Fruit fly (Drosophila melanogaster) whole organism, adult: Measurements from ENCODE around the gene CG31559.

Source experiments
- CG11617 ChIP-seq: fragments of 200-800 bp; sonication (Bioruptor generic); optimal IDR thresholded peaks from 2 replicates; lab custom pipeline; 2017; ENCODE audit warnings: mild to moderate bottlenecking, missing biosample characterization, missing genetic modification reagents, missing genetic modification characterization
- CG12768 ChIP-seq: fragments of 200-800 bp; sonication (Bioruptor generic); optimal IDR thresholded peaks from 2 replicates; lab custom pipeline; 2017; ENCODE audit warnings: missing biosample characterization, missing genetic modification characterization, mild to moderate bottlenecking, moderate library complexity, missing genetic modification reagents
- CG14711 ChIP-seq: fragments of 200-800 bp; sonication (Bioruptor generic); optimal IDR thresholded peaks from 2 replicates; lab custom pipeline; 2018; ENCODE audit warnings: missing biosample characterization, mild to moderate bottlenecking, missing genetic modification characterization, moderate library complexity
- CG1620 ChIP-seq: fragments of 200-800 bp; sonication (Bioruptor generic); optimal IDR thresholded peaks from 2 replicates; lab custom pipeline; 2016; ENCODE audit warnings: missing biosample characterization, missing genetic modification characterization
- CG33017 ChIP-seq: fragments of 200-800 bp; sonication (Bioruptor generic); optimal IDR thresholded peaks from 2 replicates; lab custom pipeline; 2018; ENCODE audit warnings: missing biosample characterization, mild to moderate bottlenecking, missing genetic modification characterization, moderate library complexity
- CG5204 ChIP-seq: fragments of 200-800 bp; sonication (Bioruptor generic); optimal IDR thresholded peaks from 2 replicates; lab custom pipeline; 2016; ENCODE audit warnings: missing biosample characterization, missing genetic modification characterization
- CG7045 ChIP-seq: fragments of 200-800 bp; sonication (Bioruptor generic); optimal IDR thresholded peaks from 2 replicates; lab custom pipeline; 2017; ENCODE audit warnings: missing biosample characterization, mild to moderate bottlenecking, missing genetic modification characterization
- CG7101 ChIP-seq: fragments of 200-800 bp; sonication (Bioruptor generic); optimal IDR thresholded peaks from 2 replicates; lab custom pipeline; 2018; ENCODE audit warnings: missing biosample characterization, mild to moderate bottlenecking, missing genetic modification characterization, moderate library complexity
- Clk ChIP-seq: fragments of 200-800 bp; sonication (Bioruptor generic); optimal IDR thresholded peaks from 2 replicates; lab custom pipeline; 2017; ENCODE audit warnings: missing biosample characterization, missing genetic modification characterization
- Crg-1 ChIP-seq: fragments of 200-800 bp; sonication (Bioruptor generic); optimal IDR thresholded peaks from 2 replicates; lab custom pipeline; 2016; ENCODE audit warnings: missing biosample characterization, missing genetic modification characterization
- Hr96 ChIP-seq: fragments of 200-800 bp; sonication (Bioruptor generic); optimal IDR thresholded peaks from 2 replicates; lab custom pipeline; 2016; ENCODE audit warnings: missing biosample characterization, missing genetic modification characterization
- Mnt ChIP-seq: fragments of 200-800 bp; sonication (Bioruptor generic); optimal IDR thresholded peaks from 2 replicates; lab custom pipeline; 2016; ENCODE audit warnings: missing biosample characterization, mild to moderate bottlenecking, missing genetic modification characterization
- bab1 ChIP-seq: fragments of 200-800 bp; sonication (Bioruptor generic); optimal IDR thresholded peaks from 3 replicates; lab custom pipeline; 2019; ENCODE audit warnings: missing biosample characterization, mild to moderate bottlenecking, missing genetic modification characterization, moderate library complexity
- cic ChIP-seq: fragments of 200-800 bp; sonication (Bioruptor generic); optimal IDR thresholded peaks from 2 replicates; lab custom pipeline; 2017; ENCODE audit warnings: missing biosample characterization, mild to moderate bottlenecking, missing genetic modification characterization, moderate library complexity
- cnc ChIP-seq, 2 experiments: fragments of >200 bp; optimal IDR thresholded peaks; 2 replicates each; lab custom pipeline; 2017
- kay ChIP-seq: fragments of 200-800 bp; sonication (Bioruptor generic); peaks from one replicate; lab custom pipeline; 2016; ENCODE audit warnings: missing biosample characterization, missing genetic modification characterization, borderline replicate concordance
- pad ChIP-seq: fragments of 200-800 bp; sonication (Bioruptor generic); optimal IDR thresholded peaks from 3 replicates; lab custom pipeline; 2017; ENCODE audit warnings: missing biosample characterization, missing genetic modification characterization, mild to moderate bottlenecking, moderate library complexity, missing genetic modification reagents
- tj ChIP-seq: fragments of 200-800 bp; sonication (Bioruptor generic); optimal IDR thresholded peaks from 3 replicates; lab custom pipeline; 2017; ENCODE audit warnings: missing biosample characterization, mild to moderate bottlenecking, missing genetic modification characterization, moderate library complexity
- toe ChIP-seq: fragments of 200-800 bp; sonication (Bioruptor generic); optimal IDR thresholded peaks from 2 replicates; lab custom pipeline; 2016; ENCODE audit warnings: missing biosample characterization, missing genetic modification characterization

CG31559 gene

DNA sequence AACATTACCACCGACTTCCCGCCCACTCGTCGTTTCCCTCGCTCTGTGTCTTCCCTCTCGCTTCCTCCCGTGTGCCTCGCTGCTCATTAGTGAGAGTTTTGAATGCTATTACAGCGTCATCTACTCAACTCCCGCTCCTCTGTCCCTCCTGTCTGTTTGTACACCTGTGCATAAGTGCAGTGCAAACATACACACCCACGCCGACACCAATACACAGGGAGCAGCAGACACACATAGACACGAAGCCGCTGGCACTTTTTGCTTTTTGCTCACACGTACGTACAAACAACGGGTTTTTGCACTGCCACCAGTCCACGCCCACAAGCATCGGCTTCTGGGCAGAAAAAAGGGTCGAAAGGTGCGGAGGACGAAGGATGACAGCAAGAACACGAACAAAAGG, 15.3 kb downstream of the CG31559 start:
- TF ChIP-seq tj (GFP tag; lab: Kevin White, UChicago) (no peak), kay (GFP tag; lab: Kevin White, UChicago) (no peak), Crg-1 (GFP tag; lab: Kevin White, UChicago) (no peak), CG11617 (GFP tag; lab: Kevin White, UChicago) (no peak), CG33017 (tag; lab: Kevin White, UChicago) (no peak)

DNA sequence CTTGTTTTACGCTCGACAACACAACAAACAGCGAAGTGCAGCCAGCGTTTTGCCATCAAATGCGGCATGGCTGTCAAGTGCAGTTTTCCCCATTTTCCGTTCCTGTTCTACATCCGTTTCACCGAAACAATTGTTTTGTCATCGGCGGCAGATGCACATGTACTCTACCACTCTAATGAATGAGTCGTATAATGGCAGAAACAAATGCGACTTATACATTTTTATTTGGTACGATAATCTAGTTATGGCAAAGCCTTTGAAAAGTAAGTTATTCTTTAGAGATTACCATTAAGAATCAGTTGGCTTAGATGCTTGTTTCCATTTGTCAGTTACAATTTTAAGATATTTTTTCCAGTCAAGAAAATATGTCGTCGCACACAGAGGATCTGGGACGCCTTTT, 34.7 kb downstream of the CG31559 start, which contains the start of gene Vha14-2:
Gene Vha14-2, plus strand, starts transcription at position 301 of the 400 bp plus-strand sequence.
- no peak for TF ChIP-seq CG33017 (tag; lab: Kevin White, UChicago)
- TF ChIP-seq toe: no peak
- TF ChIP-seq pad (GFP tag; lab: Kevin White, UChicago): no peak
- no peak for TF ChIP-seq CG12768
- no peak for TF ChIP-seq Mnt

DNA sequence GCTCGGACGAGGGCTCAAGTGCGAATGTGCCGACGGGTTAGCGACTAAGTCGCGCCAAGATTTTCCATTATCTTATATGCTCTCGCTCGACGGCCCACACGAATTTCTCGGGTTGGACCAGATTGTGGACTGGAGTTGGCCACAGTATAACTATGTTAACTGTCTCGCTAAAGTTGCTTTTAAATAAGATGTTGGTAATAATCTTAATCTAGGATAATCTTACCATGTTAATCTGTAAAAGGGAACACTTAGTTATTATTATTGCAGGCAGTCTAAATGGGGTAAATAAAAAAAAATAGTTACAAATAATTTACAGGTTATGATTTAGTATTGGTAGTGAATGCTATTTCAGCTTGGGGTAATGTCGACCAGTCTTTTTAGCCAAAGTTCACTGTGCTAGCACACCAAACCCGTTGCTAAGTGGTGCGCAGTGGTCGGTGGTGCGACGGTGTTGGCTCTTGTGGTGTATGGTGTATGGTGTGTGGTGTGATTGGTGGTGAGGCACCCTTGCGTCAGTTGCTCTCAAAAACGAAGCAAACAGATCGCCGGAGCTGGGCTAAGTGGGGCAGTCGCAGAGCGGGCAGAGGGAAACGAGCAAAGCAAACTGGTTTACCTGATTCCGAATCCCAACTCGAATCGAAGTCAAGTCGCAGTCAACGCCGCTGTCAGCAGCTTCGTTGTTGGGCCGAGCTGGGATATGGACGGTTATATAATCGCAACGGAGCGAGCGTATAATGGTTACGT, 44.6 kb downstream of the CG31559 start, which contains the start of gene Obp83g:
Gene Obp83g, minus strand, starts transcription at position 51 of the 744 bp plus-strand sequence.
- TF ChIP-seq Clk (GFP tag; lab: Kevin White, UChicago): no peak
- TF ChIP-seq cic (GFP tag; lab: Kevin White, UChicago): no peak
- no peak for TF ChIP-seq kay (GFP tag; lab: Kevin White, UChicago)
- TF ChIP-seq CG7101 (tag; lab: Kevin White, UChicago): no peak
- no peak for TF ChIP-seq bab1 (GFP tag; lab: Kevin White, UChicago)
- no peak for TF ChIP-seq CG11617 (GFP tag; lab: Kevin White, UChicago)
- no peak for TF ChIP-seq CG33017 (tag; lab: Kevin White, UChicago)
- no peak for TF ChIP-seq CG1620

DNA sequence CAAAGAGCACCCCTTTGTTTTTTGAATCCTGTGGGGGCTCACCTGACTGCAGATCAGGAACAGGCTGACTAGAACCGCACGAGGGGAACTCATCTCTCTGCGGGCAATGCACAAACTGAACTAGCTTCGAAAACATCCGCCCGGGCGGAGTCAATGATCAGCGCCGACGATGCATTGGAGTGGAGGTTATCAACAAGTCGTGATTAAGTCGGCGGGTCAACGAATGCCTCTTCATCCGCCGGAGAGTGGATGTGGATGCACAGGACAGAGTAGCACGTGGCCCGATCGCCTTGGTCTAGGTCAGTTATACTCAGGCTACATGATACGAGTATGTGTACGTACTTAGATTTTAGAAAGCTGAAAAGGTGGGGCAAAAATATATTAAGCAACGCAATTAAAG, 46.1 kb downstream of the CG31559 start, which contains the start of gene Obp83ef:
Gene Obp83ef, minus strand, starts transcription at position 119 of the 400 bp plus-strand sequence.
- TF ChIP-seq CG12768 (no peak), CG5204 (no peak), Mnt (no peak), CG11617 (GFP tag; lab: Kevin White, UChicago) (no peak), cic (GFP tag; lab: Kevin White, UChicago) (no peak), kay (GFP tag; lab: Kevin White, UChicago) (no peak), cnc (optimal IDR thresholded peaks at IDR 0.05; lab: Kevin White, UChicago) (no peak), CG33017 (tag; lab: Kevin White, UChicago) (no peak), CG7045 (GFP tag; lab: Kevin White, UChicago) (no peak)

DNA sequence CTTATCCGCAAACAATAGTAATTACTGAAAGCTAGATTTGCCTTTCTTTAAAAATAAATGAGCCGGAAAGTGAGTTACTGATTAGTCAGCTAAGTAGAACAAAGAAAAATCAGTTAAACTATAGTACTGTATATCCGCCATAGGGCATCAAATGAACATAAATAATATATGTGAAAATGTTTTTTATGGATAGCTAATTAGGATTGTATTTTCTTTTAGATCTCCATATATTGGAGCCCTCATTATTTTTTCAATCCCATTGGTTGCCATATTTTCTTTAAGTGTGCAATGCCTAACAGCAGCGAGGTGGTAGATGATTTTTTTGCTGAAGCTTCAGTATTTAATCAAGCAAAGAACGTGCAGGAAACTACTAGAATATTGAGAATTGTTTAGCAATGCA, 49.2 kb downstream of the CG31559 start, which contains the start of gene Obp83cd:
Gene Obp83cd, plus strand, starts transcription at position 343 of the 400 bp plus-strand sequence.
- peak; percentile 0 for TF ChIP-seq tj (GFP tag; lab: Kevin White, UChicago)
- no peak for TF ChIP-seq kay (GFP tag; lab: Kevin White, UChicago)
- TF ChIP-seq CG11617 (GFP tag; lab: Kevin White, UChicago): no peak
- no peak for TF ChIP-seq Hr96

DNA sequence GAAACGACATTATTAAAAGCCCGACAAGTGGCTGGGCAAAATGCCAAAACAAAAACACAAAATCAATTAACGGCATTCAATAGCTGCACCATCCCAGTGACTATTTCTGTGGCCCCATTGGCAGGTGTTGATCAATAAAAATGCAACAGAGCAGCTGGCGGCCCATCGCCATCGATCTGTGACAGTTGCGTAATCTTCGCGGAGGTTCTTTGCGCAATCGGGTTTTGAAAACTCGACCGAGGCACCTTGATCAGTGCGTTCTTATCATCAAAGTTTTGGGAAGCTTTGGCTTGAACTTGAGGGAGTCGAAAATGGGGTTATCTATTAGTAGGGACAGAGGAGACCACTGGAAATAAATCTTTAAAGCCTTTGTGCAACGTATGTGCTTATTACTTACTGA, 49.7 kb downstream of the CG31559 start:
- TF ChIP-seq CG12768 (no peak), CG5204 (no peak), tj (GFP tag; lab: Kevin White, UChicago) (no peak)

DNA sequence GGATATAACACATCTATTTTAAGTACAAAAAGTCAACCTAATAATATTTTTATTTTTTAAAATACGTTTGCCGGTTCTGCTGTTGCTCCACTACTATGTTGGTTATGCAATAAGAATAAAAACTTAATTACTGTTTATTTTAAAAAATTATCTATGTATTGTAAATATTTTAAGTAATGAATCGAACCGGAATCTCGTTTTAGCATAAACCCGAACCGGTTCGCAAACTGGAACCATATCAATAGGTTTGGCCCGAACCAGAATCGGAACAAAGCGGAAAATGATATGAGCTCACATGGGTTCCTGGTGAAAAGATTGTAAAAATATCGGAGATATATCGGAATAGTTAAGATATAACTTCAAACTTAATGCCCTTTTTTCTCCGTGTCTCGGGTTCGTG, 50.3 kb downstream of the CG31559 start:
- TF ChIP-seq toe: no peak
- TF ChIP-seq tj (GFP tag; lab: Kevin White, UChicago): no peak
- no peak for TF ChIP-seq Clk (GFP tag; lab: Kevin White, UChicago)
- no peak for TF ChIP-seq CG14711 (tag; lab: Kevin White, UChicago)
- TF ChIP-seq kay (GFP tag; lab: Kevin White, UChicago): no peak
- TF ChIP-seq CG1620: no peak
- TF ChIP-seq CG11617 (GFP tag; lab: Kevin White, UChicago): no peak
- TF ChIP-seq cnc (optimal IDR thresholded peaks at IDR 0.05; lab: Kevin White, UChicago): no peak
- no peak for TF ChIP-seq pad (GFP tag; lab: Kevin White, UChicago)
- TF ChIP-seq CG5204: no peak
- TF ChIP-seq CG7045 (GFP tag; lab: Kevin White, UChicago): no peak

DNA sequence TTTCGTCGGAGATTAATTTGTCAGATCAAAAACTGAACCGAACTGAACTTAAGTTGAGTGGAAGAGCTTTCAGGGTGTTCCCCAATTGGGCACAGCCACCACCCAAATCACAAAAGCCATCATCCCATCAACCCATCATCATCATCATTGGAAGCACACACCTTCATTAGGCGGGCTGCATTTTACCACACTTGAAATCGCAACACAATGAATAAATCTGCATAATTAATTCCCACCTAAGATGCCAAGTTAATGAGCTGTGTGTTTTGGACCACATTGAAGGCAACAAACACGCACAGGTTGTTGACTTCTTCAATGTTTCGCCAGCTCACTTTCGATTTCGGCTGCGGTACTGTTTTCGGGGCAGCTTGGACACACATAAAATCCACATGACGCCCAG, 51.9 kb downstream of the CG31559 start:
- TF ChIP-seq cnc (optimal IDR thresholded peaks at IDR 0.05; lab: Kevin White, UChicago): no peak
- TF ChIP-seq CG11617 (GFP tag; lab: Kevin White, UChicago): no peak
- TF ChIP-seq Clk (GFP tag; lab: Kevin White, UChicago): no peak
- no peak for TF ChIP-seq Hr96
- no peak for TF ChIP-seq CG1620
- no peak for TF ChIP-seq toe
- no peak for TF ChIP-seq pad (GFP tag; lab: Kevin White, UChicago)
- TF ChIP-seq cic (GFP tag; lab: Kevin White, UChicago): no peak
- TF ChIP-seq bab1 (GFP tag; lab: Kevin White, UChicago): no peak
- TF ChIP-seq CG7101 (tag; lab: Kevin White, UChicago): no peak
- no peak for TF ChIP-seq CG7045 (GFP tag; lab: Kevin White, UChicago)
